Worm (Caenorhabditis elegans): Measurements from ENCODE around the gene mcm-3AP.
"Not testable (repeated sequence)": the region's sequence is repeated elsewhere in the genome, so short reads cannot be mapped to it uniquely, and the experiment has no call there.

DNA sequence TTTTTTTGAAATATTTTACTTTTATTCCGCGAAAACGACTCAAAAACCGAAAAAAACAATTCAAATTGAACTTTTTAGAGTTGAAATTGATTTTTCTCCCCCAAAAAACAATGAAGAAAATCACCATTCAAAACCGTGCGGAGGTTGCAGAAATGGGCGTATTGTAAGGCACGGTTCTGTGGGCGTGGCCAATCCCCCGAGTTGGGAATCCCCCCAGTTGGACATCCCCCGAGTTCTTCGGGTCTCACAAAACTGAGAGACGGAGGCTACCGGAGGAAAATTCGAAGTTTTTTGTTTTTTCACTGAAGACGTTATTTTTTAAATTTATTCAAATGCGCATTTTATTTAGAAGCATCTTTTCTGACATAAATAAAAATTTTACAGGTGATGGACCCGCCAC is at the start of gene mcm-3AP:
- not testable (repeated sequence) for TF ChIP-seq snpc-4 (tag; optimal IDR thresholded peaks at IDR 0.05); egl-27 (tag; optimal IDR thresholded peaks at IDR 0.05); unc-62 (GFP tag; optimal IDR thresholded peaks at IDR 0.05); nhr-77 (tag; optimal IDR thresholded peaks at IDR 0.05); aly-2 (tag; optimal IDR thresholded peaks at IDR 0.05); R02D3.7 (tag; optimal IDR thresholded peaks at IDR 0.05)
